Worm (Caenorhabditis elegans) whole organism, L3 larva: ENCODE measurements around the gene Y22D7AR.7.

Experiments used
- ZK546.5 ChIP-seq: sonication (generic microtip); optimal IDR thresholded peaks from 2 replicates; lab custom pipeline; 2017; ENCODE audit warnings: missing biosample characterization, missing genetic modification characterization
- aly-2 ChIP-seq: fragments of 150-350 bp; optimal IDR thresholded peaks from 2 replicates; lab custom pipeline; 2014; ENCODE audit warnings: missing biosample characterization, missing genetic modification characterization
- ceh-16 ChIP-seq: sonication (generic microtip); optimal IDR thresholded peaks from 2 replicates; lab custom pipeline; 2017; ENCODE audit warnings: missing biosample characterization, missing genetic modification characterization
- ceh-28 ChIP-seq: fragments of 150-350 bp; optimal IDR thresholded peaks from 2 replicates; lab custom pipeline; 2014; ENCODE audit warnings: missing biosample characterization, missing genetic modification reagents, missing genetic modification characterization
- ceh-82 ChIP-seq: fragments of 150-350 bp; optimal IDR thresholded peaks from 2 replicates; lab custom pipeline; 2014; ENCODE audit warnings: missing biosample characterization, missing genetic modification characterization
- ceh-9 ChIP-seq: sonication (generic microtip); optimal IDR thresholded peaks from 2 replicates; lab custom pipeline; 2018; ENCODE audit warnings: missing biosample characterization, missing genetic modification characterization
- egl-5 ChIP-seq: fragments of 150-350 bp; optimal IDR thresholded peaks from 2 replicates; lab custom pipeline; 2017; ENCODE audit warnings: missing biosample characterization, missing genetic modification reagents, missing genetic modification characterization, inconsistent platforms
- elt-2 ChIP-seq: sonication (generic microtip); optimal IDR thresholded peaks from 2 replicates; lab custom pipeline; 2016; ENCODE audit warnings: missing genetic modification reagents, mild to moderate bottlenecking, missing genetic modification characterization, missing compliant biosample characterization
- elt-3 ChIP-seq, 3 experiments: fragments of 150-350 bp in 1 of 3; sonication (generic microtip) in 2 of 3; optimal IDR thresholded peaks; 2 replicates in 2 of 3; 4 replicates in 1 of 3; lab custom pipeline; 2014 to 2017; ENCODE audit warnings: missing biosample characterization in 3 of 3, missing genetic modification characterization in 3 of 3
- eor-1 ChIP-seq, 2 experiments: fragments of 150-350 bp; optimal IDR thresholded peaks; 2 replicates each; lab custom pipeline; 2014 to 2018; ENCODE audit warnings: missing biosample characterization in 2 of 2, missing genetic modification characterization in 2 of 2
- fkh-10 ChIP-seq: sonication (generic microtip); optimal IDR thresholded peaks from 2 replicates; lab custom pipeline; 2017; ENCODE audit warnings: missing biosample characterization, missing genetic modification reagents, missing genetic modification characterization
- fkh-2 ChIP-seq: fragments of 150-350 bp; optimal IDR thresholded peaks from 2 replicates; lab custom pipeline; 2014; ENCODE audit warnings: missing biosample characterization, missing genetic modification reagents, missing genetic modification characterization
- fos-1 ChIP-seq: fragments of 150-350 bp; optimal IDR thresholded peaks from 2 replicates; lab custom pipeline; 2014; ENCODE audit warnings: missing biosample characterization, missing genetic modification characterization
- hmg-11 ChIP-seq: sonication (generic microtip); optimal IDR thresholded peaks from 2 replicates; lab custom pipeline; 2016; ENCODE audit warnings: missing genetic modification characterization, missing compliant biosample characterization
- jun-1 ChIP-seq: fragments of 150-350 bp; optimal IDR thresholded peaks from 2 replicates; lab custom pipeline; 2014; ENCODE audit warnings: missing biosample characterization, missing genetic modification reagents, missing genetic modification characterization
- lin-15B ChIP-seq: fragments of 150-350 bp; optimal IDR thresholded peaks from 2 replicates; lab custom pipeline; 2014; ENCODE audit warnings: missing biosample characterization, missing genetic modification characterization
- lin-39 ChIP-seq: fragments of 150-350 bp; optimal IDR thresholded peaks from 2 replicates; lab custom pipeline; 2018; ENCODE audit warnings: missing biosample characterization, missing genetic modification reagents, missing genetic modification characterization
- lsy-12 ChIP-seq: sonication (generic microtip); optimal IDR thresholded peaks from 2 replicates; lab custom pipeline; 2016; ENCODE audit warnings: mild to moderate bottlenecking, missing genetic modification characterization, missing compliant biosample characterization
- mdl-1 ChIP-seq: fragments of 150-350 bp; optimal IDR thresholded peaks from 2 replicates; lab custom pipeline; 2014; ENCODE audit warnings: missing biosample characterization, missing genetic modification characterization
- mml-1 ChIP-seq: fragments of 150-350 bp; sonication (generic microtip); optimal IDR thresholded peaks from 3 replicates; lab custom pipeline; 2014; ENCODE audit warnings: missing biosample characterization, missing genetic modification characterization
- nhr-12 ChIP-seq: fragments of 150-350 bp; optimal IDR thresholded peaks from 2 replicates; lab custom pipeline; 2014; ENCODE audit warnings: missing biosample characterization, missing genetic modification characterization
- nhr-23 ChIP-seq: fragments of 150-350 bp; optimal IDR thresholded peaks from 2 replicates; lab custom pipeline; 2014; ENCODE audit warnings: missing biosample characterization, missing genetic modification reagents, missing genetic modification characterization
- nhr-237 ChIP-seq: fragments of 150-350 bp; optimal IDR thresholded peaks from 2 replicates; lab custom pipeline; 2014; ENCODE audit warnings: missing biosample characterization, missing genetic modification characterization
- nhr-25 ChIP-seq: sonication (generic microtip); optimal IDR thresholded peaks from 2 replicates; lab custom pipeline; 2017; ENCODE audit warnings: missing biosample characterization, missing genetic modification characterization
- nhr-76 ChIP-seq: fragments of 150-350 bp; sonication (generic microtip); optimal IDR thresholded peaks from 5 replicates; lab custom pipeline; 2014; ENCODE audit warnings: missing biosample characterization, missing genetic modification characterization
- pha-4 ChIP-seq: fragments of 150-350 bp; optimal IDR thresholded peaks from 2 replicates; lab custom pipeline; 2014; ENCODE audit warnings: missing biosample characterization, missing genetic modification reagents, missing genetic modification characterization
- pqm-1 ChIP-seq: fragments of 150-350 bp; optimal IDR thresholded peaks from 2 replicates; lab custom pipeline; 2017; ENCODE audit warnings: missing biosample characterization, missing genetic modification characterization, inconsistent platforms
- sea-2 ChIP-seq: fragments of 150-350 bp; sonication (generic microtip); optimal IDR thresholded peaks from 4 replicates; lab custom pipeline; 2014; ENCODE audit warnings: missing biosample characterization, missing genetic modification reagents, missing genetic modification characterization
- snpc-4 ChIP-seq: fragments of 150-350 bp; optimal IDR thresholded peaks from 2 replicates; lab custom pipeline; 2014; ENCODE audit warnings: missing biosample characterization, missing genetic modification characterization
- tbx-2 ChIP-seq: sonication (generic microtip); optimal IDR thresholded peaks from 2 replicates; lab custom pipeline; 2016; ENCODE audit warnings: mild to moderate bottlenecking, missing genetic modification characterization, missing compliant biosample characterization
- unc-39 ChIP-seq: sonication (generic microtip); optimal IDR thresholded peaks from 4 replicates; lab custom pipeline; 2017; ENCODE audit warnings: missing biosample characterization, missing genetic modification characterization
- unc-62 ChIP-seq: fragments of 150-350 bp; sonication (generic microtip); optimal IDR thresholded peaks from 4 replicates; lab custom pipeline; 2014; ENCODE audit warnings: missing biosample characterization, missing genetic modification reagents, missing genetic modification characterization

Y22D7AR.7 gene

DNA sequence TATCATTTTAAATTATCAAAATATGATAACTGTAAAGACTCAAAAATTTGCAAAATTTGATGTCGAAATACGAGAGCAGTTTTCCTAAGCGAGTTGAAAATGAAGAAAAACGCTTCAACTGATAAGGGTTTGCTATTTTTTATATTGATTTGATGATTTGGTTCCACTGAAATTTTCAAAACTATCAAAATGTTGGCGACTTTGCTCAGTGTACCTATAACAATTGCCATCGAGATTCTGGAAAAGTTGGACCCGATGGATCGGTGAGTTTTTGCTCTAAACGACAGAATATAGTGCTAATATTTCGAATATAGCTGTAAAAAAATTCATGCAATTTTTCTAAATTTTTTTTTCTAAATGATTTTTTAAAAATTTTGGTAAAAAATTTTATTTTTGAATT lies 17.9 kb upstream of the Y22D7AR.7 start, which contains the start of the genes fbxa-13 and Y22D7AR.2:
TSS of gene fbxa-13 (minus strand) at position 101 of the 400 bp plus-strand sequence.
TSS of gene Y22D7AR.2 (plus strand) at position 148 of the 400 bp plus-strand sequence.
- TF ChIP-seq sea-2, result no peak
- TF ChIP-seq snpc-4 (tag; lab: Kevin White, UChicago), result no peak
- TF ChIP-seq lsy-12, result no peak

DNA sequence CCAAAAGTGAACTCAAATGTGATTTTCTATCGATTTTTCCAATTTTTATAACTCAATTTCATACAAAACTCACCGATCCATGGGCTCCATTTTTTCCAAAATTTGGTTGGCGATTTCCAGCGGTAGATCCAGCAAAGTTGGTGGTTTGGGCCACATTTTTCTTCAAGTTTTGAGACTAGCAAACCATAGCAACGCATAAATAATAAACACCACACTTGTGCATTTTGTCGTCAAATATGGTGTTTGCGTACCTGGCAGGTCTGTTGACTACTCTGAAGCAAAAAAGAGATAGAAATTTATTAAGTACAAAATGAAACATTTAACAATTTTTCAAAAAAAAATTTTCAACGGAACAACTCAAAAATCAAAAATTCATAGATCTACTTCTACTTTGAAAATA lies 17.4 kb upstream of the Y22D7AR.7 start:
- TF ChIP-seq pqm-1 (tag; lab: Kevin White, UChicago), result no peak
- no peak for TF ChIP-seq unc-39 (tag; lab: Kevin White, UChicago)
- no peak for TF ChIP-seq lin-39 (tag; lab: Kevin White, UChicago)
- TF ChIP-seq pha-4 (tag; lab: Kevin White, UChicago), result no peak
- TF ChIP-seq lin-15B (tag; lab: Kevin White, UChicago), result peak; percentile 13
- TF ChIP-seq hmg-11 (tag; lab: Kevin White, UChicago), result peak; percentile 68
- TF ChIP-seq, all 47 proteins: peak for 2

ce11 chrIII:1704020-1704419 lies 16.1 kb upstream of the Y22D7AR.7 start:
- TF ChIP-seq ceh-82 (no peak), pha-4 (tag; lab: Kevin White, UChicago) (no peak), mdl-1 (tag; lab: Kevin White, UChicago) (no peak), ceh-16 (tag; lab: Kevin White, UChicago) (no peak), nhr-237 (no peak), fkh-10 (no peak), sea-2 (no peak), fkh-2 (tag; lab: Kevin White, UChicago) (no peak), elt-3 (tag; optimal IDR thresholded peaks at IDR 0.05; lab: Kevin White, UChicago) (no peak), ceh-9 (no peak), lin-39 (tag; lab: Kevin White, UChicago) (no peak), egl-5 (tag; lab: Kevin White, UChicago) (no peak), aly-2 (tag; lab: Kevin White, UChicago) (no peak), jun-1 (tag; lab: Kevin White, UChicago) (no peak), snpc-4 (tag; lab: Kevin White, UChicago) (no peak), nhr-25 (tag; lab: Kevin White, UChicago) (no peak), tbx-2 (tag; lab: Kevin White, UChicago) (no peak), nhr-23 (tag; lab: Kevin White, UChicago) (no peak), nhr-12 (tag; lab: Kevin White, UChicago) (no peak)

ce11 chrIII:1702337-1702736 lies 14.4 kb upstream of the Y22D7AR.7 start, which contains the start of gene spex-3:
spex-3 (minus strand) TSS chrIII:1702437.
- TF ChIP-seq snpc-4 (tag; lab: Kevin White, UChicago) (no peak), ZK546.5 (tag; lab: Kevin White, UChicago) (no peak), sea-2 (no peak)

ce11 chrIII:1698842-1699241 lies 10.9 kb upstream of the Y22D7AR.7 start, which contains the start of gene fbxa-74:
fbxa-74 (minus strand) TSS chrIII:1698986.
- TF ChIP-seq elt-2 (tag; lab: Kevin White, UChicago), result peak; percentile 83
- TF ChIP-seq ceh-28 (tag; lab: Kevin White, UChicago), result no peak
- peak; percentile 32 for TF ChIP-seq pqm-1 (tag; lab: Kevin White, UChicago)
- TF ChIP-seq pha-4 (tag; lab: Kevin White, UChicago), result peak; percentile 12
- TF ChIP-seq nhr-12 (tag; lab: Kevin White, UChicago), result no peak

- TF ChIP-seq nhr-12 (tag; lab: Kevin White, UChicago) (no peak), mml-1 (tag; lab: Kevin White, UChicago) (no peak), ZK546.5 (tag; lab: Kevin White, UChicago) (no peak), nhr-76 (tag; lab: Kevin White, UChicago) (no peak), ceh-9 (no peak), lin-39 (tag; lab: Kevin White, UChicago) (no peak), fos-1 (tag; lab: Kevin White, UChicago) (no peak), eor-1 (tag; optimal IDR thresholded peaks at IDR 0.05; lab: Kevin White, UChicago) (no peak), elt-3 (tag; optimal IDR thresholded peaks at IDR 0.05; lab: Kevin White, UChicago) (no peak), unc-62 (no peak), ceh-28 (tag; lab: Kevin White, UChicago) (no peak), fkh-2 (tag; lab: Kevin White, UChicago) (no peak), mdl-1 (tag; lab: Kevin White, UChicago) (no peak)
Observed at ce11 chrIII:1695006-1695405, 7.1 kb upstream of the Y22D7AR.7 start, which contains the start of gene srd-64. srd-64 (minus strand) TSS chrIII:1695106.
